Fruit fly (Drosophila melanogaster) whole organism, embryonic: ENCODE results near the gene CG43063.

Source experiments
- Abd-B ChIP-seq: fragments of 200-800 bp; sonication (Bioruptor generic); optimal IDR thresholded peaks from 2 replicates; lab custom pipeline; 2018; ENCODE audit warnings: missing biosample characterization, mild to moderate bottlenecking, missing genetic modification characterization, moderate library complexity
- Ada2b ChIP-seq: fragments of 200-800 bp; sonication (Bioruptor generic); IDR thresholded peaks from 2 replicates; pipeline ENCODE4 v1.3.6; 2022; ENCODE audit warnings: missing biosample characterization, missing genetic modification characterization
- Adf1 ChIP-seq: fragments of 200-800 bp; sonication (Bioruptor generic); IDR thresholded peaks from 2 replicates; pipeline ENCODE4 v1.3.6; 2022; ENCODE audit warnings: missing biosample characterization, missing genetic modification characterization
- CG1024 ChIP-seq: fragments of 200-800 bp; sonication (Bioruptor generic); IDR thresholded peaks from 2 replicates; pipeline ENCODE4 v1.3.6; 2022; ENCODE audit warnings: missing biosample characterization, missing genetic modification characterization
- CG11398 ChIP-seq: fragments of 200-800 bp; sonication (Bioruptor generic); optimal IDR thresholded peaks from 2 replicates; lab custom pipeline; 2016; ENCODE audit warnings: missing biosample characterization, missing genetic modification characterization
- CG11723 ChIP-seq: fragments of 200-800 bp; sonication (Bioruptor generic); optimal IDR thresholded peaks from 2 replicates; lab custom pipeline; 2017; ENCODE audit warnings: missing biosample characterization, mild to moderate bottlenecking, missing genetic modification characterization
- CG1233 ChIP-seq: fragments of 200-800 bp; sonication (Bioruptor generic); optimal IDR thresholded peaks from 4 replicates; lab custom pipeline; 2018; ENCODE audit warnings: missing biosample characterization, mild to moderate bottlenecking, missing genetic modification characterization
- CG13123 ChIP-seq: fragments of 200-800 bp; sonication (Bioruptor generic); optimal IDR thresholded peaks from 2 replicates; lab custom pipeline; 2016; ENCODE audit warnings: missing biosample characterization, missing genetic modification characterization
- CG13894 ChIP-seq: fragments of 200-800 bp; sonication (Bioruptor generic); optimal IDR thresholded peaks from 3 replicates; lab custom pipeline; 2018; ENCODE audit warnings: missing biosample characterization, mild to moderate bottlenecking, missing genetic modification characterization, moderate library complexity
- CG15514 ChIP-seq: fragments of 200-800 bp; sonication (Bioruptor generic); optimal IDR thresholded peaks from 3 replicates; lab custom pipeline; 2017; ENCODE audit warnings: missing biosample characterization, missing genetic modification characterization, mild to moderate bottlenecking, moderate library complexity, missing genetic modification reagents
- CG2116 ChIP-seq: fragments of 200-800 bp; sonication (Bioruptor generic); optimal IDR thresholded peaks from 3 replicates; lab custom pipeline; 2018; ENCODE audit warnings: missing biosample characterization, mild to moderate bottlenecking, missing genetic modification characterization
- CG2120 ChIP-seq: fragments of 200-800 bp; sonication (Bioruptor generic); optimal IDR thresholded peaks from 3 replicates; lab custom pipeline; 2016; ENCODE audit warnings: missing biosample characterization, missing genetic modification characterization
- CG30403 ChIP-seq: fragments of 200-800 bp; sonication (Bioruptor generic); optimal IDR thresholded peaks from 3 replicates; lab custom pipeline; 2016; ENCODE audit warnings: missing biosample characterization, missing genetic modification characterization
- CG33213 ChIP-seq: fragments of 200-800 bp; sonication (Bioruptor generic); optimal IDR thresholded peaks from 3 replicates; lab custom pipeline; 2016; ENCODE audit warnings: missing biosample characterization, missing genetic modification characterization
- CG33557 ChIP-seq: fragments of 200-800 bp; sonication (Bioruptor generic); optimal IDR thresholded peaks from 2 replicates; lab custom pipeline; 2019; ENCODE audit warnings: missing biosample characterization, mild to moderate bottlenecking, missing genetic modification characterization, moderate library complexity
- CG34422 ChIP-seq: fragments of 200-800 bp; sonication (Bioruptor generic); IDR thresholded peaks from 3 replicates; pipeline ENCODE4 v1.3.6; 2022; ENCODE audit warnings: missing biosample characterization, missing genetic modification characterization
- CG43689 ChIP-seq: fragments of 200-800 bp; sonication (Bioruptor generic); IDR thresholded peaks from 2 replicates; pipeline ENCODE4 v1.3.6; 2022; ENCODE audit warnings: missing biosample characterization, missing genetic modification characterization
- CG6272 ChIP-seq: fragments of 200-800 bp; sonication (Bioruptor generic); IDR thresholded peaks from 2 replicates; pipeline ENCODE4 v1.3.6; 2022; ENCODE audit warnings: missing biosample characterization, missing genetic modification characterization
- CG6791 ChIP-seq: fragments of 200-800 bp; sonication (Bioruptor generic); IDR thresholded peaks from 3 replicates; pipeline ENCODE4 v1.3.6; 2022; ENCODE audit warnings: missing biosample characterization, missing genetic modification characterization; ENCODE audit not compliant: partially characterized antibody
- CG7963 ChIP-seq: fragments of 200-800 bp; sonication (Bioruptor generic); IDR thresholded peaks from 3 replicates; pipeline ENCODE4 v1.3.6; 2022; ENCODE audit warnings: missing biosample characterization, missing genetic modification characterization; ENCODE audit not compliant: partially characterized antibody
- CG8290 ChIP-seq, 3 experiments: fragments of 200-800 bp; sonication (Bioruptor generic); optimal IDR thresholded peaks; 2 replicates each; lab custom pipeline; 2016 to 2019; ENCODE audit warnings: missing biosample characterization in 3 of 3, missing genetic modification characterization in 3 of 3, mild to moderate bottlenecking in 2 of 3, moderate library complexity in 1 of 3
- CG9609 ChIP-seq: fragments of 200-800 bp; sonication (Bioruptor generic); optimal IDR thresholded peaks from 3 replicates; lab custom pipeline; 2016; ENCODE audit warnings: missing biosample characterization, missing genetic modification characterization
- CHES-1-like ChIP-seq: fragments of 200-800 bp; sonication (Bioruptor generic); optimal IDR thresholded peaks from 2 replicates; lab custom pipeline; 2016; ENCODE audit warnings: missing biosample characterization, missing genetic modification characterization
- Ets97D ChIP-seq: fragments of 200-800 bp; sonication (Bioruptor generic); optimal IDR thresholded peaks from 3 replicates; lab custom pipeline; 2016; ENCODE audit warnings: missing biosample characterization, missing genetic modification characterization
- Fer3 ChIP-seq: fragments of 200-800 bp; sonication (Bioruptor generic); optimal IDR thresholded peaks from 2 replicates; lab custom pipeline; 2018; ENCODE audit warnings: missing biosample characterization, mild to moderate bottlenecking, missing genetic modification characterization, moderate library complexity
- HLH4C ChIP-seq: fragments of 200-800 bp; sonication (Bioruptor generic); IDR thresholded peaks from 3 replicates; pipeline ENCODE4 v1.3.6; 2022; ENCODE audit warnings: missing biosample characterization, missing genetic modification characterization; ENCODE audit not compliant: partially characterized antibody
- Lhr ChIP-seq: fragments of 200-800 bp; sonication (Bioruptor generic); optimal IDR thresholded peaks from 3 replicates; lab custom pipeline; 2017; ENCODE audit warnings: mild to moderate bottlenecking, missing biosample characterization, missing genetic modification reagents, missing genetic modification characterization
- Med ChIP-seq: fragments of 200-800 bp; sonication (Bioruptor generic); peaks from one replicate; lab custom pipeline; 2016; ENCODE audit warnings: missing biosample characterization, missing genetic modification characterization, mild to moderate bottlenecking, inconsistent platforms, moderate library complexity
- Pdp1 ChIP-seq, 2 experiments: fragments of 200-800 bp; sonication (Bioruptor generic); optimal IDR thresholded peaks; 3 replicates each; lab custom pipeline; 2016; ENCODE audit warnings: missing biosample characterization in 2 of 2, missing genetic modification characterization in 2 of 2, mild to moderate bottlenecking in 1 of 2, moderate library complexity in 1 of 2
- Ravus ChIP-seq: fragments of 200-800 bp; sonication (Bioruptor generic); IDR thresholded peaks from 2 replicates; pipeline ENCODE4 v1.3.6; 2022; ENCODE audit warnings: missing biosample characterization, missing genetic modification characterization
- Sin3A ChIP-seq: fragments of >200 bp; optimal IDR thresholded peaks from 2 replicates; lab custom pipeline; 2018
- Stat92E ChIP-seq, 3 experiments: fragments of >200 bp in 2 of 3; fragments of 200-800 bp in 1 of 3; sonication (Bioruptor generic) in 1 of 3; optimal IDR thresholded peaks; 2 replicates each; lab custom pipeline; 2017 to 2019; ENCODE audit warnings: missing biosample characterization in 3 of 3, missing genetic modification characterization in 3 of 3, mild to moderate bottlenecking in 1 of 3, moderate library complexity in 1 of 3
- ac ChIP-seq: fragments of 200-800 bp; sonication (Bioruptor generic); optimal IDR thresholded peaks from 3 replicates; lab custom pipeline; 2017; ENCODE audit warnings: missing biosample characterization, mild to moderate bottlenecking, missing genetic modification characterization
- ato ChIP-seq: fragments of 200-800 bp; sonication (Bioruptor generic); IDR thresholded peaks from 2 replicates; pipeline ENCODE4 v1.3.6; 2022; ENCODE audit warnings: missing biosample characterization, missing genetic modification characterization; ENCODE audit not compliant: partially characterized antibody
- bbx ChIP-seq: fragments of 200-800 bp; sonication (Bioruptor generic); IDR thresholded peaks from 2 replicates; pipeline ENCODE4 v1.3.6; 2022; ENCODE audit warnings: missing biosample characterization, missing genetic modification characterization; ENCODE audit not compliant: partially characterized antibody
- btn ChIP-seq: fragments of 200-800 bp; sonication (Bioruptor generic); optimal IDR thresholded peaks from 2 replicates; lab custom pipeline; 2016; ENCODE audit warnings: missing biosample characterization, missing genetic modification characterization
- dan ChIP-seq: fragments of 200-800 bp; sonication (Bioruptor generic); IDR thresholded peaks from 2 replicates; pipeline ENCODE4 v1.3.6; 2022; ENCODE audit warnings: missing biosample characterization, missing genetic modification characterization
- eve ChIP-seq, 2 experiments: fragments of >200 bp; optimal IDR thresholded peaks; 2 replicates each; lab custom pipeline; 2017; ENCODE audit warnings: missing biosample characterization in 2 of 2, missing genetic modification characterization in 2 of 2
- ewg ChIP-seq: fragments of 200-800 bp; sonication (Bioruptor generic); optimal IDR thresholded peaks from 3 replicates; lab custom pipeline; 2017; ENCODE audit warnings: mild to moderate bottlenecking, missing biosample characterization, missing genetic modification reagents, missing genetic modification characterization
- kni ChIP-seq: fragments of 200-800 bp; sonication (Bioruptor generic); optimal IDR thresholded peaks from 3 replicates; lab custom pipeline; 2017; ENCODE audit warnings: mild to moderate bottlenecking, missing biosample characterization, missing genetic modification reagents, missing genetic modification characterization
- knrl ChIP-seq: fragments of 200-800 bp; sonication (Bioruptor generic); IDR thresholded peaks from 3 replicates; pipeline ENCODE4 v1.3.6; 2022; ENCODE audit warnings: missing biosample characterization, missing genetic modification characterization; ENCODE audit not compliant: partially characterized antibody
- nmo ChIP-seq: fragments of 200-800 bp; sonication (Bioruptor generic); optimal IDR thresholded peaks from 2 replicates; lab custom pipeline; 2018; ENCODE audit warnings: missing biosample characterization, mild to moderate bottlenecking, missing genetic modification characterization, moderate library complexity
- org-1 ChIP-seq: fragments of 200-800 bp; sonication (Bioruptor generic); optimal IDR thresholded peaks from 2 replicates; lab custom pipeline; 2017; ENCODE audit warnings: missing biosample characterization, missing genetic modification characterization
- sima ChIP-seq: fragments of 200-800 bp; sonication (Bioruptor generic); optimal IDR thresholded peaks from 2 replicates; lab custom pipeline; 2016; ENCODE audit warnings: missing biosample characterization, missing genetic modification characterization
- tll ChIP-seq, 2 experiments: fragments of 200-800 bp in 1 of 2; fragments of >200 bp in 1 of 2; sonication (Bioruptor generic) in 1 of 2; optimal IDR thresholded peaks; 2 replicates each; lab custom pipeline; 2017 to 2019; ENCODE audit warnings: missing biosample characterization in 2 of 2, missing genetic modification characterization in 2 of 2, mild to moderate bottlenecking in 1 of 2, moderate library complexity in 1 of 2
- twi ChIP-seq: fragments of 200-800 bp; optimal IDR thresholded peaks from 2 replicates; lab custom pipeline; 2019; ENCODE audit warnings: missing biosample characterization, mild to moderate bottlenecking, missing genetic modification characterization, moderate library complexity
- zen ChIP-seq: fragments of 200-800 bp; sonication (Bioruptor generic); optimal IDR thresholded peaks from 3 replicates; lab custom pipeline; 2018; ENCODE audit warnings: missing biosample characterization, mild to moderate bottlenecking, missing genetic modification characterization, moderate library complexity

The CG43063 gene

dm6 chr3R:13051298-13051723 lies 34.7 kb upstream of the CG43063 start, which contains the start of gene CG7966 (continued):
- TF ChIP-seq CG13123 (GFP tag; lab: Kevin White, UChicago) (no peak), Ravus (GFP tag; lab: Robert Waterston, UW) (no peak), btn (GFP tag; lab: Kevin White, UChicago) (no peak), eve (GFP tag; optimal IDR thresholded peaks at IDR 0.05; lab: Kevin White, UChicago) (no peak), kni (no peak), knrl (GFP tag; lab: Robert Waterston, UW) (no peak), CG11398 (GFP tag; lab: Kevin White, UChicago) (no peak), CG6791 (no peak), sima (GFP tag; lab: Kevin White, UChicago) (no peak), Fer3 (tag; lab: Kevin White, UChicago) (no peak), Ets97D (GFP tag; lab: Kevin White, UChicago) (no peak), dan (GFP tag; lab: Robert Waterston, UW) (no peak), CG8290 (GFP tag; optimal IDR thresholded peaks at IDR 0.05; lab: Kevin White, UChicago) (no peak), CG8290 (tag; optimal IDR thresholded peaks at IDR 0.05; lab: Kevin White, UChicago) (no peak), CG30403 (GFP tag; lab: Kevin White, UChicago) (no peak), CG1024 (no peak), CG1233 (GFP tag; lab: Kevin White, UChicago) (no peak)

dm6 chr3R:13051942-13052693 lies 33.9 kb upstream of the CG43063 start, which contains the start of gene pic:
Gene pic, plus strand, starts transcription at chr3R:13052245.
- TF ChIP-seq CG2120 (peak; percentile 18), twi (tag; lab: Kevin White, UChicago) (no peak), CG15514 (GFP tag; lab: Kevin White, UChicago) (peak; percentile 13), nmo (GFP tag; lab: Kevin White, UChicago) (peak; percentile 58), CG11723 (no peak), HLH4C (GFP tag; lab: Robert Waterston, UW) (peak; percentile 79), ewg (GFP tag; lab: Kevin White, UChicago) (no peak), CHES-1-like (GFP tag; lab: Kevin White, UChicago) (peak; percentile 37), CG13894 (no peak), ato (GFP tag; lab: Robert Waterston, UW) (peak; percentile 62), ac (GFP tag; lab: Kevin White, UChicago) (no peak), bbx (peak; percentile 74), CG7963 (peak; percentile 36; the same call in 1 of the 3 replicates), zen (tag; lab: Kevin White, UChicago) (peak; percentile 24), CG2116 (GFP tag; lab: Kevin White, UChicago) (peak; percentile 100), CG43689 (GFP tag; lab: Robert Waterston, UW) (no peak), Pdp1 (GFP tag; optimal IDR thresholded peaks at IDR 0.05; lab: Kevin White, UChicago) (peak in 1 of 2 experiments; percentile 89), Stat92E (GFP tag; optimal IDR thresholded peaks at IDR 0.05; lab: Kevin White, UChicago) (no peak), tll (GFP tag; optimal IDR thresholded peaks at IDR 0.05; lab: Kevin White, UChicago) (peak; percentile 64 to 67), CG34422 (GFP tag; lab: Robert Waterston, UW) (peak; percentile 87), org-1 (GFP tag; lab: Kevin White, UChicago) (no peak), CG33557 (GFP tag; lab: Kevin White, UChicago) (no peak), Abd-B (no peak), CG6791 (peak; percentile 72), Sin3A (lab: Kevin White, UChicago) (peak; percentile 93), Med (GFP tag; lab: Kevin White, UChicago) (peak; percentile 76), CG6272 (no peak), Lhr (GFP tag; lab: Kevin White, UChicago) (peak; percentile 50), CG33213 (GFP tag; lab: Kevin White, UChicago) (peak; percentile 37), Ada2b (GFP tag; lab: Robert Waterston, UW) (no peak), Adf1 (GFP tag; lab: Robert Waterston, UW) (no peak), CG9609 (GFP tag; lab: Kevin White, UChicago) (peak; percentile 8)
